Worm (Caenorhabditis elegans) whole organism, midembryonic: ENCODE measurements around the gene K09H11.9.

Source experiments
- cog-1 ChIP-seq: sonication (generic microtip); optimal IDR thresholded peaks from 2 replicates; lab custom pipeline; 2016; ENCODE audit warnings: missing genetic modification characterization, missing compliant biosample characterization
- flt-1 ChIP-seq: fragments of 200-800 bp; sonication (Bioruptor generic); IDR thresholded peaks from 2 replicates; pipeline ENCODE4 v1.3.6; 2022; ENCODE audit warnings: missing genetic modification characterization, missing compliant biosample characterization
- ref-1 ChIP-seq: fragments of 200-800 bp; sonication (Bioruptor generic); conservative IDR thresholded peaks from 2 replicates; pipeline ENCODE4 v1.3.6; 2022; ENCODE audit warnings: missing genetic modification reagents, missing genetic modification characterization, missing compliant biosample characterization
- tab-1 ChIP-seq: fragments of 200-800 bp; sonication (Bioruptor generic); IDR thresholded peaks from 2 replicates; pipeline ENCODE4 v1.3.6; 2022; ENCODE audit warnings: missing genetic modification characterization, missing compliant biosample characterization
- ztf-23 ChIP-seq: fragments of 200-800 bp; sonication (Bioruptor generic); IDR thresholded peaks from 2 replicates; pipeline ENCODE4 v1.3.6; 2022; ENCODE audit warnings: missing genetic modification reagents, missing genetic modification characterization, missing compliant biosample characterization

DNA sequence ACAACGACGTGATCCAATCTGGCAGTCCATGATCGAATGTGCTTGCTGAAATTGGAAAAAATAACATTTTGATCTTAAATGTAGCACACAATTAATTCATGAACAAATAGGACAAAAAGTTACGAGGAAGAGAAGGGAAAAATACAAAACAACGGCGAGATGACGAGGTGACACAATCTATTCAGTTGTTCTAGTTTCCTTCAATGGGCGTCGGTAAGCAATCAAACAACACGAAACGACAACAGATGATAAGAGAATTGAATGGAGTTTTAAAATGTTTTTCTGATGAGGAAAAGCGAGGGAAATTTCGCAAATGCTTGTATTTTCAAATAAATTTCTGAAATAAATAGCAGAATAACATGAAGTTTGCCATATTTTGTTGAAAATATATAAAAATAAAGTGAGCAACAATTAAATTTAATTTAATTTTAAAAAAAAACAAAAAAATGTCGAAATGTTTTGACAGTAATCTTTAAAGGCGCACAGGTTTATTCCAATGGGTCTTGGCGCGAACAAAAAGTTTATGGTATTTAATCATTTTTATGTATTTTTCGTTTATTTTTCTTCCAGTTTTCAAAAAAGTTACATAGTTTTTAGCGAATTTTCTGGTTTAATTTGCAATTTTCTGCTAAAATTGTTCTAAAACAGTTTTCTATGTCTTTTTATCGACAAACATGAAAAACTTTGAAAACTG, 50.2 kb downstream of the K09H11.9 start, which contains the start of gene C14C11.7:
- TF ChIP-seq cog-1 (tag; lab: Kevin White, UChicago) (no peak), tab-1 (GFP tag; lab: Robert Waterston, UW) (no peak), ref-1 (GFP tag; lab: Robert Waterston, UW) (no peak), ztf-23 (no peak), flt-1 (GFP tag; lab: Robert Waterston, UW) (no peak)
